Fruit fly (Drosophila melanogaster): Measurements from ENCODE around the gene Jhbp4.
A peak's percentile ranks its signal among the peaks of the same experiment; 100 is the strongest.

Gene Jhbp4

dm6 chr3R:16080942-16081589 is 37.8 kb downstream of the Jhbp4 start, which contains the start of gene CG32855 (continued):
- TF ChIP-seq kni (GFP tag; optimal IDR thresholded peaks at IDR 0.05) = peak; percentile 71
- TF ChIP-seq CG33557 (GFP tag; optimal IDR thresholded peaks at IDR 0.05) = peak; percentile 19
- TF ChIP-seq Ets65A (GFP tag) = peak; percentile 6
- TF ChIP-seq ab (GFP tag; optimal IDR thresholded peaks at IDR 0.05) = no peak
- peak; percentile 31 for TF ChIP-seq CG1603 (tag; optimal IDR thresholded peaks at IDR 0.05)
- TF ChIP-seq fd64A (GFP tag; optimal IDR thresholded peaks at IDR 0.05) = peak; percentile 5
- TF ChIP-seq Pdp1 (GFP tag; optimal IDR thresholded peaks at IDR 0.05) = peak in 1 of 2 experiments; percentile 16

DNA sequence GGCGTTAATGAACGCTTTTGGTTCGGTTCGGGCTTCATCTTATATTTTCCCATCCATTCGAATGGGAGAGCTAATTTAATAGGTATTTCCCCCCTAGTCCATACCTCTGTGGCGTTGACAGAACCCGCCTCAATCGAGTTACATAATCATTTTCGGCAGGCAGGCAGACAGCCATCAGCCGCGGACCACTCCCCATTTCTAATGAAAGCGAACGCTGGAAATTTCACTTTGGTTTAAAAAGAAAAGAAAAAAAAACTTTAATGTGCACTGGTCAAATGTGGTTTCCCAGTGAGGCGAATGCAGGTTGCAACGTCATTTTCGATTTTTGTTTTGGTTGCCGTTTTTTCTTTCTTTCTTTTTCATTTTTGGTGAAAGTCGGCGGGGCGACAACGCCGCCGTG is 39.1 kb downstream of the Jhbp4 start:
- TF ChIP-seq mam (GFP tag; optimal IDR thresholded peaks at IDR 0.05) = no peak
- TF ChIP-seq B-H2 (GFP tag; optimal IDR thresholded peaks at IDR 0.05) = no peak
- peak; percentile 22 for TF ChIP-seq CG18262 (tag; optimal IDR thresholded peaks at IDR 0.05)
- TF ChIP-seq Vsx1 (GFP tag; optimal IDR thresholded peaks at IDR 0.05) = peak; percentile 50
- peak; percentile 5 for TF ChIP-seq sd (tag; optimal IDR thresholded peaks at IDR 0.05)
- 0 out of 3 replicates have a peak, but pooled peaks have one; percentile 21 for TF ChIP-seq ken (GFP tag; IDR thresholded peaks at IDR 0.05)
- peak in 1 of 2 experiments; percentile 32 for TF ChIP-seq bsh (GFP tag; optimal IDR thresholded peaks at IDR 0.05)
- no peak for TF ChIP-seq CG8290 (GFP tag; optimal IDR thresholded peaks at IDR 0.05)
- no peak for TF ChIP-seq CG8290 (tag; optimal IDR thresholded peaks at IDR 0.05)
- TF ChIP-seq Pdp1 (GFP tag; optimal IDR thresholded peaks at IDR 0.05) = peak in 1 of 2 experiments; percentile 93
- TF ChIP-seq CG14710 (tag; optimal IDR thresholded peaks at IDR 0.05) = peak; percentile 1
- peak; percentile 25 for TF ChIP-seq CG15601 (tag; optimal IDR thresholded peaks at IDR 0.05)
- peak; percentile 49 for TF ChIP-seq gsb-n (tag; optimal IDR thresholded peaks at IDR 0.05)
- no peak for TF ChIP-seq Xrp1 (GFP tag; IDR thresholded peaks at IDR 0.05)
- TF ChIP-seq Nf-YA (GFP tag; IDR thresholded peaks at IDR 0.05) = no peak
- no peak for TF ChIP-seq Dip3 (GFP tag; optimal IDR thresholded peaks at IDR 0.05)
- TF ChIP-seq z (GFP tag; IDR thresholded peaks at IDR 0.05) = no peak
- peak; percentile 72 for TF ChIP-seq CG33557 (GFP tag; optimal IDR thresholded peaks at IDR 0.05)
- no peak for TF ChIP-seq exex (tag; optimal IDR thresholded peaks at IDR 0.05)
- peak; percentile 21 for TF ChIP-seq CG2202 (tag; optimal IDR thresholded peaks at IDR 0.05)
- TF ChIP-seq ara (GFP tag; IDR thresholded peaks at IDR 0.05) = no peak
- TF ChIP-seq her (GFP tag; optimal IDR thresholded peaks at IDR 0.05) = no peak
- peak; percentile 43 for TF ChIP-seq abd-A (tag; optimal IDR thresholded peaks at IDR 0.05)
- peak; percentile 100 for TF ChIP-seq Blimp-1 (GFP tag; optimal IDR thresholded peaks at IDR 0.05)
- TF ChIP-seq MESR4 (GFP tag; optimal IDR thresholded peaks at IDR 0.05) = no peak
- TF ChIP-seq Tbp (GFP tag; optimal IDR thresholded peaks at IDR 0.05) = no peak
- TF ChIP-seq Hr3 (GFP tag; optimal IDR thresholded peaks at IDR 0.05) = no peak
- TF ChIP-seq sisA (GFP tag; IDR thresholded peaks at IDR 0.05) = no peak
- no peak for TF ChIP-seq sim (GFP tag; IDR thresholded peaks at IDR 0.05)
- TF ChIP-seq CG10209 (GFP tag; optimal IDR thresholded peaks at IDR 0.05) = no peak
- no peak for TF ChIP-seq chm (GFP tag; IDR thresholded peaks at IDR 0.05)
- TF ChIP-seq CG10431 (GFP tag; optimal IDR thresholded peaks at IDR 0.05) = peak; percentile 46
- peak in 1 of 3 experiments; percentile 3 for TF ChIP-seq lola (GFP tag; optimal IDR thresholded peaks at IDR 0.05)
- peak; percentile 2 for TF ChIP-seq gcm (GFP tag; optimal IDR thresholded peaks at IDR 0.05)
- no peak for TF ChIP-seq CG15011 (GFP tag; optimal IDR thresholded peaks at IDR 0.05)
- TF ChIP-seq kni (GFP tag; optimal IDR thresholded peaks at IDR 0.05) = peak; percentile 85
- TF ChIP-seq oc (tag; optimal IDR thresholded peaks at IDR 0.05) = peak; percentile 39
- peak; percentile 30; the same call in 1 of the 2 replicates for TF ChIP-seq crol (GFP tag; IDR thresholded peaks at IDR 0.05)
- TF ChIP-seq trh (GFP tag; optimal IDR thresholded peaks at IDR 0.05) = no peak
- 0 out of 2 replicates have a peak, but pooled peaks have one; percentile 31 for TF ChIP-seq vvl (GFP tag; IDR thresholded peaks at IDR 0.05)
- TF ChIP-seq CG17829 (tag; optimal IDR thresholded peaks at IDR 0.05) = no peak
- TF ChIP-seq Awh (GFP tag; IDR thresholded peaks at IDR 0.05) = peak; percentile 81
- TF ChIP-seq Poxn (GFP tag; IDR thresholded peaks at IDR 0.05) = no peak
- no peak for TF ChIP-seq CG10267 (tag; optimal IDR thresholded peaks at IDR 0.05)
